Worm (Caenorhabditis elegans): ENCODE results near the gene C08D8.7.

ce11 chrV:8342416-8342815 lies 1.4 kb downstream of the C08D8.7 start:
- no peak for TF ChIP-seq lin-15B (tag; optimal IDR thresholded peaks at IDR 0.05)
- no peak for TF ChIP-seq lin-39 (tag; optimal IDR thresholded peaks at IDR 0.05)
- TF ChIP-seq rnt-1 (tag; optimal IDR thresholded peaks at IDR 0.05): no peak
- no peak for TF ChIP-seq fos-1 (tag; optimal IDR thresholded peaks at IDR 0.05)
- no peak for TF ChIP-seq unc-30 (tag; optimal IDR thresholded peaks at IDR 0.05)
- TF ChIP-seq C16A3.4 (tag; optimal IDR thresholded peaks at IDR 0.05): no peak

All from whole organism, L1 larva.